Worm (Caenorhabditis elegans) whole organism, L4/young adult: ENCODE measurements around the gene F57G9.7.

Source experiments
- W03F9.2 ChIP-seq: fragments of 150-350 bp; optimal IDR thresholded peaks from 2 replicates; lab custom pipeline; 2014; ENCODE audit warnings: missing biosample characterization, missing genetic modification characterization
- dao-5 ChIP-seq: sonication (generic microtip); optimal IDR thresholded peaks from 2 replicates; lab custom pipeline; 2016; ENCODE audit warnings: missing genotype, missing genetic modification characterization, moderate library complexity, missing compliant biosample characterization
- him-1 ChIP-seq: sonication (generic microtip); optimal IDR thresholded peaks from 2 replicates; lab custom pipeline; 2016; ENCODE audit warnings: missing genotype, missing genetic modification reagents, missing genetic modification characterization, missing compliant biosample characterization

DNA sequence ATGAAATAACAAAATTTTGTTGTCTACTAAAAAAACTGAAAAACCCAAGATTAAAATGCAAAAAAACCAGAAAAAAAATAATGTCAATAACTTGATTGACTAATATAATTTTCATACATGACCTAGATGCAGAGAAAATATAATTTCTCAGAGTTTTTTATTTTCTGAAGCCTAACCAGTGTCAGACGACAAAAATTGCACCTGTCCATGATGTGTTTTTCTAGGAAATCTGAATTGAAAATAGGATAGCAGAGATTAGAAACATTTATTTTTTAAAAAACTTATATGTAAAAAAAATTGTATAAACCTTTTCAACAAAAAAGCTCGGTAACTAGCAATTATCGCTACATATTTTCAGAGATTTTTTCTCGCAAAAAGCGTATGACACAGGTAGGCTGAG lies 20.4 kb upstream of the F57G9.7 start:
- TF ChIP-seq him-1 (tag; lab: Kevin White, UChicago) (no peak), W03F9.2 (tag; lab: Kevin White, UChicago) (no peak), dao-5 (tag; lab: Kevin White, UChicago) (no peak)
